Worm (Caenorhabditis elegans) whole organism, L4 larva: ENCODE results near the gene bgnt-1.5.

Source experiments
- F44E2.7 ChIP-seq: fragments of 200-800 bp; sonication (Bioruptor generic); IDR thresholded peaks from 2 replicates; pipeline ENCODE4 v2.1.2; 2022; ENCODE audit warnings: missing genetic modification characterization, missing compliant biosample characterization
- Y48G9A.11 ChIP-seq: fragments of 200-800 bp; sonication (Bioruptor generic); IDR thresholded peaks from 2 replicates; pipeline ENCODE4 v1.3.6; 2022; ENCODE audit warnings: missing genetic modification reagents, missing genetic modification characterization, missing compliant biosample characterization
- aha-1 ChIP-seq: fragments of 150-350 bp; peaks from one replicate; lab custom pipeline; 2014; ENCODE audit warnings: missing biosample characterization, missing genetic modification characterization
- ama-1 ChIP-seq: fragments of 150-350 bp; optimal IDR thresholded peaks from 2 replicates; lab custom pipeline; 2014; ENCODE audit warnings: inconsistent platforms, mixed read lengths
- jun-1 ChIP-seq: fragments of 150-350 bp; optimal IDR thresholded peaks from 2 replicates; lab custom pipeline; 2014; ENCODE audit warnings: missing biosample characterization, missing genetic modification reagents, missing genetic modification characterization
- snpc-4 ChIP-seq: fragments of 150-350 bp; optimal IDR thresholded peaks from 2 replicates; lab custom pipeline; 2014; ENCODE audit warnings: missing biosample characterization, missing genetic modification characterization
- unc-39 ChIP-seq: sonication (generic microtip); optimal IDR thresholded peaks from 2 replicates; lab custom pipeline; 2017; ENCODE audit warnings: missing biosample characterization, missing genetic modification characterization

DNA sequence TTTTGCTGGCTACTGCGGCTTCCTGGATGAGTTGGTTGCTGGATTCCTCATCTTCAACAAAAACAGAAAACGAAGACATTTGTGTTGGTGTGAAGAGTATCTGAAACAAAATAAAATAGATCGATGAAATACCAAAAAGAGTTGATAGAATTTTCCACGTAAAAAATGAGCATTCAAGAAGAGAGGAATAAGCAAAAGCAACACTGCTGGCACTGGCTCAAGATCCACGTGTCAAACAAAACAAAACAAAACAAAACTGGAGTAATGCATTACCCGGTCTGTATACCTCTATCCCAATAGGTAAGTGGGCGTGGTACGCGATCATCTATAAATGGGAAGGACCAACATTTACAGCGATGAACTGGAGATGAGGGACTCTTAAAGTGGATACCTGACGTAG, 2.7 kb upstream of the bgnt-1.5 start, which contains the start of gene K08H2.2:
- no peak for TF ChIP-seq unc-39 (tag; lab: Kevin White, UChicago)
- no peak for TF ChIP-seq F44E2.7
- TF ChIP-seq snpc-4 (tag; lab: Kevin White, UChicago), result no peak
- peak; percentile 1 for TF ChIP-seq aha-1 (tag; lab: Kevin White, UChicago)
- TF ChIP-seq Y48G9A.11 (GFP tag; lab: Robert Waterston, UW), result no peak
- no peak for TF ChIP-seq jun-1 (tag; lab: Kevin White, UChicago)
- no peak for TF ChIP-seq ama-1
